Fruit fly (Drosophila melanogaster) S2 (cell line): ENCODE measurements around the gene CG18258.

ENCODE experiments used
- CG8478 ChIP-seq: fragments of >200 bp; optimal IDR thresholded peaks from 2 replicates; lab custom pipeline; 2018
- CTCF ChIP-seq, 2 experiments: fragments of >200 bp; optimal IDR thresholded peaks; 2 replicates each; lab custom pipeline; 2018

DNA sequence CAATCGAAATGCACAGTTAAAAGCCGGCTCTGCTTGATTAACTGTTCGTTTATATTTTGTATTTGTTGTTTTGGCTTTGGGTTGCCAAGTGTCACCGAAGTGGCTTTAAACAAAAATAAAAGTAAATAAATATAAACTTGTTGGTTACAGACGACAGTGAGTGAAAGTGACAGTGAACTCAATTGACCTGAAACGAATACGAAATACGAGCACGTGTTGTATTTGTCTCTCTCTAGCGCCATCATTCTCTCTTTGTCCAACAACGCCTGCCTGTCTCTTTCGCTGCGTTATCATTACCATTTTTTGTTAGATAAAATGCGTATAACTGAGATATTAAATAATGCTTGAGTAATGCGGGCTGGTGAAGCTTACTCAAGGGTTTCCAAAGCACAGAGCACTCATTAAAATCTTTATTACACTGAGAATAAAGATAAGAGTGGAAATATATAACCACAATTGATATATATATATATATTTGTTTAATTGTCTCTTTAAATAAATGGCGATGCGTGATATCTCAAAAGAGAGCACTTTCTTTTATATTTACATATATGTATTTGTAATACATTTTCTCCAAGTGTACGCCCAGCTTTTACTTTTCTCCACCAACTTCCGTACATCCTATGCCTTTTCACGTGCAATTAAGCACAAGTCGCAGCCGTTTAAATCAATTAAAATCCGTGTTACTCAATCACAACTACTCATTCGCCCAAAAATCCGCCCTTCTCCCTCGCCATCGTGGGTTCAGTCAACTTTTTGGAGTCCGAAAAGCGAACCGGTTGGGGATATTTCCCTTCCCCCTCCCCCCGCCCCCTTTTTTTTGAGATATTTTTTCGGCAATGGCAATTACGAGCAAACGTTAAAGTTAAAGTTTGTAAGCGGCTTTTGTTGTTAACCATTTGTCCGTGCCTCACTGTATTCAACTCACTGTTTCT, 30.6 kb upstream of the CG18258 start:
- TF ChIP-seq CG8478 = no peak
- TF ChIP-seq CTCF (optimal IDR thresholded peaks at IDR 0.05; lab: Kevin White, UChicago) = no peak
